Fruit fly (Drosophila melanogaster) whole organism, embryonic: ENCODE data around the gene CG12194.
A peak's percentile ranks its signal among the peaks of the same experiment; 100 is the strongest.

Experiments
- Atf-2 ChIP-seq: fragments of 200-800 bp; sonication (Bioruptor generic); optimal IDR thresholded peaks from 2 replicates; lab custom pipeline; 2016; ENCODE audit warnings: missing biosample characterization, missing genetic modification characterization
- Atf3 ChIP-seq: fragments of 200-800 bp; sonication (Bioruptor generic); optimal IDR thresholded peaks from 3 replicates; lab custom pipeline; 2016; ENCODE audit warnings: missing biosample characterization, missing genetic modification characterization
- CG10321 ChIP-seq: fragments of 200-800 bp; sonication (Bioruptor generic); IDR thresholded peaks from 2 replicates; pipeline ENCODE4 v1.3.6; 2022; ENCODE audit warnings: missing biosample characterization, missing genetic modification characterization
- CG10959 ChIP-seq: fragments of 200-800 bp; sonication (Bioruptor generic); IDR thresholded peaks from 2 replicates; pipeline ENCODE4 v1.3.6; 2022; ENCODE audit warnings: missing biosample characterization, missing genetic modification characterization
- CG13775 ChIP-seq: fragments of 200-800 bp; sonication (Bioruptor generic); optimal IDR thresholded peaks from 3 replicates; lab custom pipeline; 2017; ENCODE audit warnings: missing biosample characterization, mild to moderate bottlenecking, missing genetic modification characterization
- CG14860 ChIP-seq: fragments of 200-800 bp; sonication (Bioruptor generic); IDR thresholded peaks from 3 replicates; pipeline ENCODE4 v1.3.6; 2022; ENCODE audit warnings: missing biosample characterization, missing genetic modification characterization; ENCODE audit not compliant: partially characterized antibody
- CG17328 ChIP-seq: fragments of 200-800 bp; sonication (Bioruptor generic); IDR thresholded peaks from 2 replicates; pipeline ENCODE4 v1.3.6; 2022; ENCODE audit warnings: missing biosample characterization, missing genetic modification characterization
- CG17359 ChIP-seq: fragments of 200-800 bp; sonication (Bioruptor generic); optimal IDR thresholded peaks from 3 replicates; lab custom pipeline; 2018; ENCODE audit warnings: missing biosample characterization, mild to moderate bottlenecking, missing genetic modification characterization, moderate library complexity
- CG17612 ChIP-seq: fragments of 200-800 bp; sonication (Bioruptor generic); IDR thresholded peaks from 2 replicates; pipeline ENCODE4 v1.3.6; 2022; ENCODE audit warnings: missing biosample characterization, missing genetic modification characterization
- CG3838 ChIP-seq: fragments of 200-800 bp; sonication (Bioruptor generic); optimal IDR thresholded peaks from 3 replicates; lab custom pipeline; 2016; ENCODE audit warnings: missing biosample characterization, missing genetic modification characterization
- CG4854 ChIP-seq: fragments of 200-800 bp; sonication (Bioruptor generic); optimal IDR thresholded peaks from 2 replicates; lab custom pipeline; 2016; ENCODE audit warnings: missing biosample characterization, missing genetic modification characterization, inconsistent platforms
- CG6175 ChIP-seq: fragments of 200-800 bp; sonication (Bioruptor generic); IDR thresholded peaks from 3 replicates; pipeline ENCODE4 v1.3.6; 2022; ENCODE audit warnings: missing biosample characterization, missing genetic modification characterization
- CG6254 ChIP-seq: fragments of 200-800 bp; sonication (Bioruptor generic); optimal IDR thresholded peaks from 3 replicates; lab custom pipeline; 2017; ENCODE audit warnings: mild to moderate bottlenecking, missing biosample characterization, missing genetic modification reagents, missing genetic modification characterization
- CG6272 ChIP-seq: fragments of 200-800 bp; sonication (Bioruptor generic); IDR thresholded peaks from 2 replicates; pipeline ENCODE4 v1.3.6; 2022; ENCODE audit warnings: missing biosample characterization, missing genetic modification characterization
- CG6813 ChIP-seq: fragments of 200-800 bp; sonication (Bioruptor generic); optimal IDR thresholded peaks from 2 replicates; lab custom pipeline; 2017; ENCODE audit warnings: missing biosample characterization, missing genetic modification characterization, mild to moderate bottlenecking, moderate library complexity, missing genetic modification reagents
- CG8359 ChIP-seq: fragments of 200-800 bp; sonication (Bioruptor generic); optimal IDR thresholded peaks from 2 replicates; lab custom pipeline; 2017; ENCODE audit warnings: missing biosample characterization, mild to moderate bottlenecking, missing genetic modification characterization, borderline replicate concordance
- Dip2 ChIP-seq: fragments of 200-800 bp; sonication (Bioruptor generic); IDR thresholded peaks from 2 replicates; pipeline ENCODE4 v1.3.6; 2022; ENCODE audit warnings: missing biosample characterization, missing genetic modification characterization
- Dll ChIP-seq: fragments of 200-800 bp; sonication (Bioruptor generic); IDR thresholded peaks from 4 replicates; pipeline ENCODE4 v1.3.6; 2022; ENCODE audit warnings: missing biosample characterization, missing genetic modification characterization; ENCODE audit not compliant: partially characterized antibody
- Dp ChIP-seq: fragments of 200-800 bp; sonication (Bioruptor generic); optimal IDR thresholded peaks from 2 replicates; lab custom pipeline; 2018; ENCODE audit warnings: missing biosample characterization, mild to moderate bottlenecking, missing genetic modification characterization, moderate library complexity
- Gug ChIP-seq: fragments of 200-800 bp; sonication (Bioruptor generic); IDR thresholded peaks from 4 replicates; pipeline ENCODE4 v1.3.6; 2022; ENCODE audit warnings: missing biosample characterization, missing genetic modification characterization
- H2.0 ChIP-seq: fragments of 200-800 bp; sonication (Bioruptor generic); IDR thresholded peaks from 2 replicates; pipeline ENCODE4 v1.3.6; 2022; ENCODE audit warnings: missing biosample characterization, missing genetic modification characterization
- HLH4C ChIP-seq: fragments of 200-800 bp; sonication (Bioruptor generic); IDR thresholded peaks from 3 replicates; pipeline ENCODE4 v1.3.6; 2022; ENCODE audit warnings: missing biosample characterization, missing genetic modification characterization; ENCODE audit not compliant: partially characterized antibody
- Hr3 ChIP-seq: fragments of 200-800 bp; sonication (Bioruptor generic); optimal IDR thresholded peaks from 3 replicates; lab custom pipeline; 2016; ENCODE audit warnings: missing biosample characterization, missing genetic modification characterization
- Mad ChIP-seq: fragments of 200-800 bp; sonication (Bioruptor generic); optimal IDR thresholded peaks from 2 replicates; lab custom pipeline; 2016; ENCODE audit warnings: missing biosample characterization, missing genetic modification characterization
- Mes4 ChIP-seq: fragments of 200-800 bp; sonication (Bioruptor generic); optimal IDR thresholded peaks from 2 replicates; lab custom pipeline; 2016; ENCODE audit warnings: missing biosample characterization, missing genetic modification characterization
- Nf-YC ChIP-seq: fragments of 200-800 bp; optimal IDR thresholded peaks from 3 replicates; lab custom pipeline; 2019; ENCODE audit warnings: missing biosample characterization, mild to moderate bottlenecking, missing genetic modification characterization, moderate library complexity
- Rx ChIP-seq: fragments of 200-800 bp; sonication (Bioruptor generic); IDR thresholded peaks from 2 replicates; pipeline ENCODE4 v1.3.6; 2022; ENCODE audit warnings: missing biosample characterization, missing genetic modification characterization
- Sry-δ ChIP-seq: fragments of 200-800 bp; sonication (Bioruptor generic); optimal IDR thresholded peaks from 2 replicates; lab custom pipeline; 2016; ENCODE audit warnings: missing biosample characterization, missing genetic modification characterization
- Stat92E ChIP-seq, 3 experiments: fragments of >200 bp in 2 of 3; fragments of 200-800 bp in 1 of 3; sonication (Bioruptor generic) in 1 of 3; optimal IDR thresholded peaks; 2 replicates each; lab custom pipeline; 2017 to 2019; ENCODE audit warnings: missing biosample characterization in 3 of 3, missing genetic modification characterization in 3 of 3, mild to moderate bottlenecking in 1 of 3, moderate library complexity in 1 of 3
- Taf1 ChIP-seq: fragments of 200-800 bp; sonication (Bioruptor generic); IDR thresholded peaks from 2 replicates; pipeline ENCODE4 v1.3.6; 2022; ENCODE audit warnings: missing biosample characterization, missing genetic modification characterization
- Tbp ChIP-seq: fragments of >200 bp; optimal IDR thresholded peaks from 2 replicates; lab custom pipeline; 2018; ENCODE audit warnings: missing biosample characterization, missing genetic modification characterization
- Xbp1 ChIP-seq: fragments of 200-800 bp; sonication (Bioruptor generic); optimal IDR thresholded peaks from 3 replicates; lab custom pipeline; 2016; ENCODE audit warnings: missing biosample characterization, mild to moderate bottlenecking, missing genetic modification characterization
- ash1 ChIP-seq: fragments of 200-800 bp; sonication (Bioruptor generic); optimal IDR thresholded peaks from 2 replicates; lab custom pipeline; 2018; ENCODE audit warnings: missing biosample characterization, mild to moderate bottlenecking, missing genetic modification characterization
- bcd ChIP-seq: fragments of 200-800 bp; sonication (Bioruptor generic); optimal IDR thresholded peaks from 2 replicates; lab custom pipeline; 2017; ENCODE audit warnings: missing biosample characterization, mild to moderate bottlenecking, missing genetic modification characterization
- cato ChIP-seq: fragments of 200-800 bp; sonication (Bioruptor generic); optimal IDR thresholded peaks from 2 replicates; lab custom pipeline; 2016; ENCODE audit warnings: missing biosample characterization, missing genetic modification characterization, borderline replicate concordance
- crp ChIP-seq, 2 experiments: fragments of 200-800 bp; sonication (Bioruptor generic); optimal IDR thresholded peaks; 2 replicates in 1 of 2; 3 replicates in 1 of 2; lab custom pipeline; 2017; ENCODE audit warnings: missing biosample characterization in 2 of 2, missing genetic modification characterization in 2 of 2, mild to moderate bottlenecking in 1 of 2, moderate library complexity in 1 of 2
- danr ChIP-seq: fragments of 200-800 bp; sonication (Bioruptor generic); IDR thresholded peaks from 2 replicates; pipeline ENCODE4 v1.3.6; 2022; ENCODE audit warnings: missing biosample characterization, missing genetic modification characterization
- gsb-n ChIP-seq: fragments of 200-800 bp; sonication (Bioruptor generic); optimal IDR thresholded peaks from 3 replicates; lab custom pipeline; 2018; ENCODE audit warnings: missing biosample characterization, mild to moderate bottlenecking, missing genetic modification characterization
- hb ChIP-seq: fragments of 200-800 bp; sonication (Bioruptor generic); IDR thresholded peaks from 3 replicates; pipeline ENCODE4 v1.3.6; 2022; ENCODE audit warnings: missing biosample characterization, missing genetic modification characterization; ENCODE audit not compliant: partially characterized antibody
- lab ChIP-seq: fragments of 200-800 bp; sonication (Bioruptor generic); optimal IDR thresholded peaks from 3 replicates; lab custom pipeline; 2017; ENCODE audit warnings: missing biosample characterization, missing genetic modification characterization, mild to moderate bottlenecking, moderate library complexity, missing genetic modification reagents
- lbe ChIP-seq: fragments of 200-800 bp; sonication (Bioruptor generic); optimal IDR thresholded peaks from 2 replicates; lab custom pipeline; 2016; ENCODE audit warnings: missing biosample characterization, mild to moderate bottlenecking, missing genetic modification characterization
- row ChIP-seq: fragments of 200-800 bp; sonication (Bioruptor generic); IDR thresholded peaks from 3 replicates; pipeline ENCODE4 v1.3.6; 2022; ENCODE audit warnings: missing biosample characterization, missing genetic modification characterization
- sc ChIP-seq, 3 experiments: fragments of >200 bp in 2 of 3; fragments of 200-800 bp in 1 of 3; sonication (Bioruptor generic) in 1 of 3; optimal IDR thresholded peaks; 2 replicates in 2 of 3; 3 replicates in 1 of 3; lab custom pipeline; 2017; ENCODE audit warnings: mild to moderate bottlenecking in 1 of 3, missing biosample characterization in 1 of 3, missing genetic modification characterization in 1 of 3, missing genetic modification reagents in 1 of 3
- schlank ChIP-seq: fragments of 200-800 bp; sonication (Bioruptor generic); optimal IDR thresholded peaks from 2 replicates; lab custom pipeline; 2018; ENCODE audit warnings: missing biosample characterization, mild to moderate bottlenecking, missing genetic modification characterization
- sens-2 ChIP-seq: fragments of 200-800 bp; sonication (Bioruptor generic); IDR thresholded peaks from 2 replicates; pipeline ENCODE4 v1.3.6; 2022; ENCODE audit warnings: missing biosample characterization, missing genetic modification characterization
- slou ChIP-seq: fragments of 200-800 bp; sonication (Bioruptor generic); optimal IDR thresholded peaks from 3 replicates; lab custom pipeline; 2016; ENCODE audit warnings: missing biosample characterization, missing genetic modification characterization
- vvl ChIP-seq: fragments of 200-800 bp; sonication (Bioruptor generic); IDR thresholded peaks from 2 replicates; pipeline ENCODE4 v1.3.6; 2022; ENCODE audit warnings: missing biosample characterization, missing genetic modification characterization
- wor ChIP-seq: fragments of 200-800 bp; sonication (Bioruptor generic); IDR thresholded peaks from 2 replicates; pipeline ENCODE4 v1.3.6; 2022; ENCODE audit warnings: missing biosample characterization, missing genetic modification characterization
- zen ChIP-seq: fragments of 200-800 bp; sonication (Bioruptor generic); optimal IDR thresholded peaks from 3 replicates; lab custom pipeline; 2018; ENCODE audit warnings: missing biosample characterization, mild to moderate bottlenecking, missing genetic modification characterization, moderate library complexity

The CG12194 gene

DNA sequence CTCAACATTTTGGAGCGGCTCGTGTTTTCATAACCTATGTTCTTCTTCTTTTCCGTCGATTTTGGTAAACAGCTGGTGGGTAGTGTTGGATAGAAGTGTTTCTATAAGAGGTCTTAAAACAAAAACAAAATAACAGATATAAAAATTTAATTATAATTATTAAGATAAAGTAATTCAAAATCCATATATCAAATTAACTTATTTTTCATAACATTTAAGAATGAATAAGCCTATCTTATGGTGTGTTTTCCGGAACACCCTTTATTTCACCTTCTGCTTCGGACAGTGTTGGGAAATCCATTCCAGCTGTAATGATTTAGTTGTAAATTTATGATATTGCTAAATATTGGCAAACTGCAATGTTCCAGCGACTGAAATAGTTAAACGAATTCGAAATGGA lies 12.2 kb downstream of the CG12194 start, which contains the start of the genes mRpS2 and Mon1 (continued):
- peak; percentile 95 for TF ChIP-seq H2.0 (GFP tag; lab: Robert Waterston, UW)
- peak; percentile 35 for TF ChIP-seq Atf3 (GFP tag; lab: Kevin White, UChicago)
- TF ChIP-seq HLH4C (GFP tag; lab: Robert Waterston, UW) = no peak
- peak; percentile 40 for TF ChIP-seq Sry-δ (GFP tag; lab: Kevin White, UChicago)
- TF ChIP-seq CG6813 (GFP tag; lab: Kevin White, UChicago) = peak; percentile 87
- no peak for TF ChIP-seq sc (optimal IDR thresholded peaks at IDR 0.05; lab: Kevin White, UChicago)
- peak; percentile 88 for TF ChIP-seq sc (GFP tag; optimal IDR thresholded peaks at IDR 0.05; lab: Kevin White, UChicago)
- TF ChIP-seq zen (tag; lab: Kevin White, UChicago) = peak; percentile 96
- TF ChIP-seq cato = peak; percentile 83
- TF ChIP-seq CG10321 (GFP tag; lab: Robert Waterston, UW) = peak; percentile 80
- peak; percentile 94 for TF ChIP-seq CG13775 (GFP tag; lab: Kevin White, UChicago)
- TF ChIP-seq danr (GFP tag; lab: Robert Waterston, UW) = peak; percentile 87
- peak; percentile 65 for TF ChIP-seq schlank (tag; lab: Kevin White, UChicago)
- TF ChIP-seq sens-2 (GFP tag; lab: Robert Waterston, UW) = peak; percentile 88
- peak; percentile 98 for TF ChIP-seq vvl (GFP tag; lab: Robert Waterston, UW)
- TF ChIP-seq CG17359 (tag; lab: Kevin White, UChicago) = peak; percentile 97
- TF ChIP-seq Nf-YC (tag; lab: Kevin White, UChicago) = peak; percentile 84
- TF ChIP-seq Atf-2 = peak; percentile 76
- TF ChIP-seq CG6272 (GFP tag; lab: Robert Waterston, UW) = peak; percentile 95
- peak; percentile 71 for TF ChIP-seq CG8359 (GFP tag; lab: Kevin White, UChicago)
- peak; percentile 83 for TF ChIP-seq CG10959
- peak; percentile 70 for TF ChIP-seq CG3838 (GFP tag; lab: Kevin White, UChicago)
- TF ChIP-seq slou = peak; percentile 90
- peak; percentile 93 for TF ChIP-seq CG6175 (GFP tag; lab: Robert Waterston, UW)
- TF ChIP-seq CG17612 (GFP tag; lab: Robert Waterston, UW) = peak; percentile 95
- peak; percentile 84 for TF ChIP-seq CG4854 (GFP tag; lab: Kevin White, UChicago)
- TF ChIP-seq Hr3 (GFP tag; lab: Kevin White, UChicago) = peak; percentile 96
- TF ChIP-seq Gug (GFP tag; lab: Robert Waterston, UW) = peak; percentile 91
- TF ChIP-seq Mad (GFP tag; lab: Kevin White, UChicago) = peak; percentile 84
- TF ChIP-seq Dip2 (GFP tag; lab: Robert Waterston, UW) = peak; percentile 48; the same call in 1 of the 2 replicates
- peak; percentile 47 for TF ChIP-seq ash1
- TF ChIP-seq lbe (GFP tag; lab: Kevin White, UChicago) = peak; percentile 86
- TF ChIP-seq lab = peak; percentile 98
- peak; percentile 94 for TF ChIP-seq bcd (GFP tag; lab: Kevin White, UChicago)
- peak; percentile 44; the same call in 1 of the 4 replicates for TF ChIP-seq Dll (GFP tag; lab: Robert Waterston, UW)
- TF ChIP-seq wor (GFP tag; lab: Robert Waterston, UW) = peak; percentile 89
- peak; percentile 10 for TF ChIP-seq Dp (GFP tag; lab: Kevin White, UChicago)
- TF ChIP-seq Rx (GFP tag; lab: Robert Waterston, UW) = peak; percentile 87
- TF ChIP-seq CG17328 (GFP tag; lab: Robert Waterston, UW) = peak; percentile 97
- TF ChIP-seq gsb-n = peak; percentile 94
- no peak for TF ChIP-seq CG14860 (GFP tag; lab: Robert Waterston, UW)
- TF ChIP-seq Tbp (GFP tag; lab: Kevin White, UChicago) = no peak
- TF ChIP-seq hb (GFP tag; lab: Robert Waterston, UW) = no peak
- peak; percentile 89 for TF ChIP-seq CG6254 (GFP tag; lab: Kevin White, UChicago)
- TF ChIP-seq Xbp1 = peak; percentile 96
- peak; percentile 96 for TF ChIP-seq row (GFP tag; lab: Robert Waterston, UW)
- TF ChIP-seq Taf1 (GFP tag; lab: Robert Waterston, UW) = peak; percentile 92
- no peak for TF ChIP-seq Stat92E (GFP tag; optimal IDR thresholded peaks at IDR 0.05; lab: Kevin White, UChicago)
- peak; percentile 23 for TF ChIP-seq Mes4 (GFP tag; lab: Kevin White, UChicago)
- TF ChIP-seq crp (GFP tag; optimal IDR thresholded peaks at IDR 0.05; lab: Kevin White, UChicago) = peak; percentile 64 to 91
